Fruit fly (Drosophila melanogaster) whole organism, embryonic: ENCODE results near the gene CG3097.

ENCODE experiments used
- Antp ChIP-seq: fragments of 200-800 bp; sonication (Bioruptor generic); optimal IDR thresholded peaks from 3 replicates; lab custom pipeline; 2016; ENCODE audit warnings: missing biosample characterization, missing genetic modification characterization
- Bdp1 ChIP-seq: fragments of 200-800 bp; sonication (Bioruptor generic); optimal IDR thresholded peaks from 3 replicates; lab custom pipeline; 2016; ENCODE audit warnings: missing biosample characterization, missing genetic modification characterization
- CG10267 ChIP-seq: fragments of 200-800 bp; sonication (Bioruptor generic); optimal IDR thresholded peaks from 2 replicates; lab custom pipeline; 2018; ENCODE audit warnings: missing biosample characterization, mild to moderate bottlenecking, missing genetic modification characterization, moderate library complexity
- CG10654 ChIP-seq: fragments of 200-800 bp; sonication (Bioruptor generic); optimal IDR thresholded peaks from 2 replicates; lab custom pipeline; 2016; ENCODE audit warnings: missing biosample characterization, missing genetic modification characterization
- CG10959 ChIP-seq: fragments of 200-800 bp; sonication (Bioruptor generic); IDR thresholded peaks from 2 replicates; pipeline ENCODE4 v1.3.6; 2022; ENCODE audit warnings: missing biosample characterization, missing genetic modification characterization
- CG17186 ChIP-seq: fragments of 200-800 bp; sonication (Bioruptor generic); optimal IDR thresholded peaks from 3 replicates; lab custom pipeline; 2017; ENCODE audit warnings: missing biosample characterization, missing genetic modification reagents, missing genetic modification characterization
- CG18619 ChIP-seq: fragments of 200-800 bp; sonication (Bioruptor generic); optimal IDR thresholded peaks from 3 replicates; lab custom pipeline; 2017; ENCODE audit warnings: missing biosample characterization, mild to moderate bottlenecking, missing genetic modification characterization
- CG32772 ChIP-seq: fragments of 200-800 bp; sonication (Bioruptor generic); IDR thresholded peaks from 2 replicates; pipeline ENCODE4 v1.3.6; 2022; ENCODE audit warnings: missing biosample characterization, missing genetic modification characterization
- CG34422 ChIP-seq: fragments of 200-800 bp; sonication (Bioruptor generic); IDR thresholded peaks from 3 replicates; pipeline ENCODE4 v1.3.6; 2022; ENCODE audit warnings: missing biosample characterization, missing genetic modification characterization
- CG4854 ChIP-seq: fragments of 200-800 bp; sonication (Bioruptor generic); optimal IDR thresholded peaks from 2 replicates; lab custom pipeline; 2016; ENCODE audit warnings: missing biosample characterization, missing genetic modification characterization, inconsistent platforms
- CG6175 ChIP-seq: fragments of 200-800 bp; sonication (Bioruptor generic); IDR thresholded peaks from 3 replicates; pipeline ENCODE4 v1.3.6; 2022; ENCODE audit warnings: missing biosample characterization, missing genetic modification characterization
- CG7372 ChIP-seq: fragments of 200-800 bp; sonication (Bioruptor generic); IDR thresholded peaks from 2 replicates; pipeline ENCODE4 v1.3.6; 2022; ENCODE audit warnings: missing biosample characterization, missing genetic modification characterization
- CG8089 ChIP-seq: fragments of 200-800 bp; sonication (Bioruptor generic); optimal IDR thresholded peaks from 3 replicates; lab custom pipeline; 2016; ENCODE audit warnings: missing biosample characterization, missing genetic modification characterization
- CrebB ChIP-seq: fragments of 200-800 bp; sonication (Bioruptor generic); optimal IDR thresholded peaks from 3 replicates; lab custom pipeline; 2018; ENCODE audit warnings: missing biosample characterization, mild to moderate bottlenecking, missing genetic modification characterization
- Dek ChIP-seq: fragments of 200-800 bp; sonication (Bioruptor generic); optimal IDR thresholded peaks from 3 replicates; lab custom pipeline; 2019; ENCODE audit warnings: missing biosample characterization, mild to moderate bottlenecking, missing genetic modification characterization, moderate library complexity
- Ets65A ChIP-seq: fragments of 200-800 bp; sonication (Bioruptor generic); peaks from one replicate; lab custom pipeline; 2016; ENCODE audit warnings: missing biosample characterization, missing genetic modification characterization
- Fer1 ChIP-seq: fragments of 200-800 bp; sonication (Bioruptor generic); optimal IDR thresholded peaks from 2 replicates; lab custom pipeline; 2017; ENCODE audit warnings: missing biosample characterization, mild to moderate bottlenecking, missing genetic modification characterization
- Gsc ChIP-seq: fragments of 200-800 bp; sonication (Bioruptor generic); IDR thresholded peaks from 2 replicates; pipeline ENCODE4 v1.3.6; 2022; ENCODE audit warnings: missing biosample characterization, missing genetic modification characterization
- HLH54F ChIP-seq: fragments of 200-800 bp; sonication (Bioruptor generic); optimal IDR thresholded peaks from 3 replicates; lab custom pipeline; 2016; ENCODE audit warnings: missing biosample characterization, missing genetic modification characterization
- HmgD ChIP-seq: fragments of 200-800 bp; sonication (Bioruptor generic); optimal IDR thresholded peaks from 3 replicates; lab custom pipeline; 2016; ENCODE audit warnings: missing biosample characterization, missing genetic modification characterization
- NC2β ChIP-seq: fragments of 200-800 bp; sonication (Bioruptor generic); optimal IDR thresholded peaks from 2 replicates; lab custom pipeline; 2016; ENCODE audit warnings: missing biosample characterization, missing genetic modification characterization
- NfI ChIP-seq: fragments of 200-800 bp; sonication (Bioruptor generic); optimal IDR thresholded peaks from 3 replicates; lab custom pipeline; 2018; ENCODE audit warnings: missing biosample characterization, mild to moderate bottlenecking, missing genetic modification characterization, moderate library complexity
- Oli ChIP-seq: fragments of 200-800 bp; sonication (Bioruptor generic); optimal IDR thresholded peaks from 2 replicates; lab custom pipeline; 2018; ENCODE audit warnings: missing biosample characterization, mild to moderate bottlenecking, missing genetic modification characterization, moderate library complexity
- Sin3A ChIP-seq: fragments of >200 bp; optimal IDR thresholded peaks from 2 replicates; lab custom pipeline; 2018
- Sry-δ ChIP-seq: fragments of 200-800 bp; sonication (Bioruptor generic); optimal IDR thresholded peaks from 2 replicates; lab custom pipeline; 2016; ENCODE audit warnings: missing biosample characterization, missing genetic modification characterization
- ab ChIP-seq: fragments of 200-800 bp; sonication (Bioruptor generic); optimal IDR thresholded peaks from 2 replicates; lab custom pipeline; 2016; ENCODE audit warnings: missing biosample characterization, missing genetic modification characterization
- amos ChIP-seq: fragments of 200-800 bp; sonication (Bioruptor generic); IDR thresholded peaks from 2 replicates; pipeline ENCODE4 v1.3.6; 2022; ENCODE audit warnings: missing biosample characterization, missing genetic modification characterization; ENCODE audit not compliant: partially characterized antibody
- ash1 ChIP-seq: fragments of 200-800 bp; sonication (Bioruptor generic); optimal IDR thresholded peaks from 2 replicates; lab custom pipeline; 2018; ENCODE audit warnings: missing biosample characterization, mild to moderate bottlenecking, missing genetic modification characterization
- ato ChIP-seq: fragments of 200-800 bp; sonication (Bioruptor generic); IDR thresholded peaks from 2 replicates; pipeline ENCODE4 v1.3.6; 2022; ENCODE audit warnings: missing biosample characterization, missing genetic modification characterization; ENCODE audit not compliant: partially characterized antibody
- cad ChIP-seq: fragments of >200 bp; optimal IDR thresholded peaks from 2 replicates; lab custom pipeline; 2017; ENCODE audit warnings: missing biosample characterization, missing genetic modification characterization
- chm ChIP-seq: fragments of 200-800 bp; sonication (Bioruptor generic); IDR thresholded peaks from 2 replicates; pipeline ENCODE4 v1.3.6; 2022; ENCODE audit warnings: missing biosample characterization, missing genetic modification characterization
- fd64A ChIP-seq: fragments of 200-800 bp; sonication (Bioruptor generic); optimal IDR thresholded peaks from 3 replicates; lab custom pipeline; 2018; ENCODE audit warnings: missing biosample characterization, mild to moderate bottlenecking, missing genetic modification characterization
- grau ChIP-seq: fragments of 200-800 bp; optimal IDR thresholded peaks from 3 replicates; lab custom pipeline; 2019; ENCODE audit warnings: missing biosample characterization, mild to moderate bottlenecking, missing genetic modification characterization, moderate library complexity
- ham ChIP-seq: fragments of 200-800 bp; sonication (Bioruptor generic); IDR thresholded peaks from 2 replicates; pipeline ENCODE4 v1.3.6; 2022; ENCODE audit warnings: missing biosample characterization, missing genetic modification characterization
- her ChIP-seq: fragments of 200-800 bp; sonication (Bioruptor generic); optimal IDR thresholded peaks from 2 replicates; lab custom pipeline; 2016; ENCODE audit warnings: missing biosample characterization, missing genetic modification characterization
- hth ChIP-seq: fragments of >200 bp; optimal IDR thresholded peaks from 2 replicates; lab custom pipeline; 2017; ENCODE audit warnings: inconsistent platforms
- kah ChIP-seq: fragments of 200-800 bp; sonication (Bioruptor generic); optimal IDR thresholded peaks from 2 replicates; lab custom pipeline; 2018; ENCODE audit warnings: missing biosample characterization, mild to moderate bottlenecking, missing genetic modification characterization
- lmd ChIP-seq: fragments of 200-800 bp; sonication (Bioruptor generic); IDR thresholded peaks from 2 replicates; pipeline ENCODE4 v1.3.6; 2022; ENCODE audit warnings: missing biosample characterization, missing genetic modification characterization
- lov ChIP-seq, 2 experiments: fragments of 200-800 bp in 1 of 2; fragments of >200 bp in 1 of 2; sonication (Bioruptor generic) in 1 of 2; IDR thresholded peaks in 1 of 2; optimal IDR thresholded peaks in 1 of 2; 2 replicates in 1 of 2; 3 replicates in 1 of 2; pipeline versions ENCODE4 v1.3.6 to Lab custom; 2017 to 2022; ENCODE audit warnings: missing biosample characterization in 1 of 2, missing genetic modification characterization in 1 of 2
- p53 ChIP-seq: fragments of 200-800 bp; sonication (Bioruptor generic); optimal IDR thresholded peaks from 2 replicates; lab custom pipeline; 2016; ENCODE audit warnings: missing biosample characterization, missing genetic modification characterization
- pfk ChIP-seq: fragments of 200-800 bp; sonication (Bioruptor generic); optimal IDR thresholded peaks from 2 replicates; lab custom pipeline; 2018; ENCODE audit warnings: missing biosample characterization, mild to moderate bottlenecking, missing genetic modification characterization, moderate library complexity
- pros ChIP-seq: fragments of 200-800 bp; sonication (Bioruptor generic); optimal IDR thresholded peaks from 3 replicates; lab custom pipeline; 2019; ENCODE audit warnings: missing biosample characterization, mild to moderate bottlenecking, missing genetic modification characterization, moderate library complexity
- repo ChIP-seq: fragments of 200-800 bp; sonication (Bioruptor generic); optimal IDR thresholded peaks from 2 replicates; lab custom pipeline; 2016; ENCODE audit warnings: missing biosample characterization, missing genetic modification characterization
- slbo ChIP-seq: fragments of 200-800 bp; sonication (Bioruptor generic); IDR thresholded peaks from 2 replicates; pipeline ENCODE4 v1.3.6; 2022; ENCODE audit warnings: missing biosample characterization, missing genetic modification characterization
- tgo ChIP-seq: fragments of 200-800 bp; sonication (Bioruptor generic); IDR thresholded peaks from 3 replicates; pipeline ENCODE4 v1.3.6; 2022; ENCODE audit warnings: missing biosample characterization, missing genetic modification characterization
- tna ChIP-seq: fragments of 200-800 bp; sonication (Bioruptor generic); IDR thresholded peaks from 2 replicates; pipeline ENCODE4 v1.3.6; 2022; ENCODE audit warnings: missing biosample characterization, missing genetic modification characterization; ENCODE audit not compliant: partially characterized antibody
- unpg ChIP-seq: fragments of 200-800 bp; sonication (Bioruptor generic); optimal IDR thresholded peaks from 3 replicates; lab custom pipeline; 2018; ENCODE audit warnings: missing biosample characterization, mild to moderate bottlenecking, missing genetic modification characterization, moderate library complexity
- wek ChIP-seq: fragments of 200-800 bp; sonication (Bioruptor generic); optimal IDR thresholded peaks from 3 replicates; lab custom pipeline; 2018; ENCODE audit warnings: missing biosample characterization, mild to moderate bottlenecking, missing genetic modification characterization, moderate library complexity

The CG3097 gene

DNA sequence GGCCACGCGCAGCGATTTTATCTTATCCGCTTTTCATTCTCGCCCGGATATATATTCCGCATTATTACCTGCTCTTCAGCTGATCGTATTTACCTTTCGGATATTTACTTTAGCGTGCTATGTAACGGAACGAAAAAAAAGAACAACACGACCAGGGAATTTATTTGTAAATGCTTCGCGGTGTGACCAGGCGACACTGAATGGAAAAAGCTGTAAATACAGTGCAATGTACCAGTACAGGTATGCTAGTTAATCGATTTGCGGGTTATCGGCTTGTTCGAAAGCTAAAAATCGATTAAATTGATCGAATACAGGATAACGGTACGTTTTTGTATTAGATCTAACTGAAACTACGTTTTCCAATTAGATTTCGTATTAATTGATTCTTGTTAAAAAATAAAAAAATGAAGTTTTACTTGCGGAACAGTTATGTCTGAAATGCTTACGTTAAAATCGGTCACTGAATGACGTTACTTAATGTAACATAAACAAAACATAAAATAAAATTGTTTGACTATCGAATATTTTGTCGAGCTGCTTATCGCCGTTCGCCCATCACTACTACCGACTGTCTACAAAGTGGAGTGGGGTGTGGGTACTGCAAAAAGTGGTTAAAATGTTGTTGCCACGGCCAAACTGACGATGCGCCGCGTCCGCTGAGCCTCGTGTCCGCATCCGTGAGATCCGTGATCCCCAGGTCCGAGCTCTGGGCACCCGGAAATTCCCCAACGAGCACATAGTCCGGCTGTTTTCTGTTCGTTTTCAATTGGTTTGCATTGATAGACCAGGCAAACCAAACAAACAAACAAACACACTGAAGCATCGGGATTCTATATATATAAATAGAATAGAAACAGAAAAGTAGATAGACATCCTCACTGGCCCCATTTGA, 6.3 kb downstream of the CG3097 start, which contains the start of the genes MAPk-Ak2 and CG42699 (continued):
- TF ChIP-seq Gsc (no peak), tna (peak; percentile 68), CrebB (tag; lab: Kevin White, UChicago) (peak; percentile 87), CG32772 (GFP tag; lab: Robert Waterston, UW) (peak; percentile 45; the same call in 1 of the 2 replicates), CG10959 (GFP tag; lab: Robert Waterston, UW) (peak; percentile 13; the same call in 1 of the 2 replicates), CG8089 (GFP tag; lab: Kevin White, UChicago) (peak; percentile 85), hth (lab: Kevin White, UChicago) (no peak), HmgD (GFP tag; lab: Kevin White, UChicago) (peak; percentile 60), CG10654 (GFP tag; lab: Kevin White, UChicago) (peak; percentile 70), grau (tag; lab: Kevin White, UChicago) (peak; percentile 66), Fer1 (GFP tag; lab: Kevin White, UChicago) (peak; percentile 85), cad (GFP tag; lab: Kevin White, UChicago) (no peak), pfk (GFP tag; lab: Kevin White, UChicago) (peak; percentile 85), CG34422 (GFP tag; lab: Robert Waterston, UW) (peak; percentile 77; the same call in 1 of the 3 replicates), Antp (peak; percentile 53), p53 (GFP tag; lab: Kevin White, UChicago) (peak; percentile 59), HLH54F (GFP tag; lab: Kevin White, UChicago) (peak; percentile 65), wek (GFP tag; lab: Kevin White, UChicago) (peak; percentile 88), ham (GFP tag; lab: Robert Waterston, UW) (no peak), CG18619 (GFP tag; lab: Kevin White, UChicago) (peak; percentile 85), chm (GFP tag; lab: Robert Waterston, UW) (peak; percentile 92), lov (optimal IDR thresholded peaks at IDR 0.05; lab: Kevin White, UChicago) (no peak), lov (GFP tag; IDR thresholded peaks at IDR 0.05; lab: Robert Waterston, UW) (peak; percentile 61; the same call in 1 of the 3 replicates), Sry-δ (GFP tag; lab: Kevin White, UChicago) (peak; percentile 87), Dek (tag; lab: Kevin White, UChicago) (peak; percentile 80), unpg (GFP tag; lab: Kevin White, UChicago) (peak; percentile 63), ab (GFP tag; lab: Kevin White, UChicago) (no peak), ato (GFP tag; lab: Robert Waterston, UW) (peak; percentile 69), lmd (GFP tag; lab: Robert Waterston, UW) (no peak; the same call in 1 of the 2 replicates), Oli (tag; lab: Kevin White, UChicago) (peak; percentile 3), repo (GFP tag; lab: Kevin White, UChicago) (peak; percentile 75), CG17186 (peak; percentile 4), her (GFP tag; lab: Kevin White, UChicago) (peak; percentile 85), NC2β (GFP tag; lab: Kevin White, UChicago) (peak; percentile 77), ash1 (peak; percentile 84), Ets65A (GFP tag; lab: Kevin White, UChicago) (peak; percentile 55), slbo (GFP tag; lab: Robert Waterston, UW) (peak; percentile 51; the same call in 1 of the 2 replicates), Bdp1 (GFP tag; lab: Kevin White, UChicago) (peak; percentile 71), fd64A (GFP tag; lab: Kevin White, UChicago) (peak; percentile 83), NfI (peak; percentile 76), CG4854 (GFP tag; lab: Kevin White, UChicago) (peak; percentile 72), CG6175 (GFP tag; lab: Robert Waterston, UW) (no peak), Sin3A (lab: Kevin White, UChicago) (peak; percentile 61), CG10267 (tag; lab: Kevin White, UChicago) (peak; percentile 46), kah (GFP tag; lab: Kevin White, UChicago) (peak; percentile 73), CG7372 (GFP tag; lab: Robert Waterston, UW) (peak; percentile 38; the same call in 1 of the 2 replicates), pros (peak; percentile 41), amos (peak; percentile 67), tgo (GFP tag; lab: Robert Waterston, UW) (peak; percentile 31; the same call in 2 of the 3 replicates)
